Fruit fly (Drosophila melanogaster): Measurements from ENCODE around the gene Hakai.

The Hakai gene

dm6 chr2L:19533247-19533646, 49.0 kb downstream of the Hakai start, which contains the start of gene CG33116 (continued):
- TF ChIP-seq CG9932 (GFP tag; IDR thresholded peaks at IDR 0.05) (peak; percentile 85), sens (GFP tag) (peak; percentile 97), Elba2 (GFP tag; optimal IDR thresholded peaks at IDR 0.05) (peak; percentile 12), Usf (GFP tag; optimal IDR thresholded peaks at IDR 0.05) (peak; percentile 65), slp2 (GFP tag; optimal IDR thresholded peaks at IDR 0.05) (peak; percentile 73), CG7745 (tag; optimal IDR thresholded peaks at IDR 0.05) (peak; percentile 14), CG12236 (GFP tag; optimal IDR thresholded peaks at IDR 0.05) (peak; percentile 55), insv (GFP tag; optimal IDR thresholded peaks at IDR 0.05) (peak in 1 of 2 experiments; percentile 25), klu (GFP tag; IDR thresholded peaks at IDR 0.05) (peak; percentile 21; the same call in 1 of the 2 replicates), CG4424 (GFP tag; optimal IDR thresholded peaks at IDR 0.05) (peak; percentile 86), Ets65A (GFP tag) (peak; percentile 98), CG6813 (GFP tag; optimal IDR thresholded peaks at IDR 0.05) (peak; percentile 72), CG14965 (GFP tag; optimal IDR thresholded peaks at IDR 0.05; ENCODE audit: borderline replicate concordance) (peak; percentile 44), CG13123 (GFP tag; optimal IDR thresholded peaks at IDR 0.05) (peak; percentile 76), BtbVII (GFP tag; optimal IDR thresholded peaks at IDR 0.05) (peak; percentile 68), Deaf1 (tag; optimal IDR thresholded peaks at IDR 0.05) (peak; percentile 42), CG12104 (GFP tag; optimal IDR thresholded peaks at IDR 0.05) (peak; percentile 39), ssp (GFP tag; IDR thresholded peaks at IDR 0.05) (peak; percentile 47), dati (GFP tag; IDR thresholded peaks at IDR 0.05) (no peak), slou (GFP tag; optimal IDR thresholded peaks at IDR 0.05) (peak; percentile 77), fd96Cb (tag; optimal IDR thresholded peaks at IDR 0.05) (peak; percentile 72), crp (GFP tag; optimal IDR thresholded peaks at IDR 0.05) (peak in 1 of 2 experiments; percentile 77), CG14050 (GFP tag; IDR thresholded peaks at IDR 0.05) (peak; percentile 51), CG7987 (GFP tag; optimal IDR thresholded peaks at IDR 0.05) (peak; percentile 73), CG9609 (GFP tag; optimal IDR thresholded peaks at IDR 0.05) (peak; percentile 83), CG34376 (GFP tag; optimal IDR thresholded peaks at IDR 0.05) (peak; percentile 61), CG31441 (GFP tag; IDR thresholded peaks at IDR 0.05) (peak; percentile 85), ttk (GFP tag; IDR thresholded peaks at IDR 0.05) (peak; percentile 75), CG34422 (GFP tag; IDR thresholded peaks at IDR 0.05) (peak; percentile 95; the same call in 2 of the 3 replicates), HHEX (GFP tag; optimal IDR thresholded peaks at IDR 0.05) (peak; percentile 79), Gug (GFP tag; IDR thresholded peaks at IDR 0.05) (peak; percentile 72), CG1832 (GFP tag; optimal IDR thresholded peaks at IDR 0.05) (no peak), tup (GFP tag; optimal IDR thresholded peaks at IDR 0.05) (peak; percentile 66), CG30403 (GFP tag; optimal IDR thresholded peaks at IDR 0.05) (peak; percentile 87), CG6689 (GFP tag; IDR thresholded peaks at IDR 0.05) (peak; percentile 64), Scr (GFP tag; IDR thresholded peaks at IDR 0.05; ENCODE audit: partially characterized antibody) (peak; percentile 27; the same call in 1 of the 2 replicates), CG8290 (GFP tag; optimal IDR thresholded peaks at IDR 0.05) (peak; percentile 88), CG8290 (tag; optimal IDR thresholded peaks at IDR 0.05) (peak; percentile 42 to 93), Six4 (GFP tag; optimal IDR thresholded peaks at IDR 0.05) (peak; percentile 73), HLH54F (GFP tag; optimal IDR thresholded peaks at IDR 0.05) (peak; percentile 92), Stat92E (GFP tag; optimal IDR thresholded peaks at IDR 0.05) (peak in 1 of 3 experiments; percentile 18), dmrt99B (tag; optimal IDR thresholded peaks at IDR 0.05) (peak; percentile 86), CG1603 (tag; optimal IDR thresholded peaks at IDR 0.05) (peak; percentile 79), Jarid2 (GFP tag; optimal IDR thresholded peaks at IDR 0.05) (peak; percentile 40), disco-r (GFP tag; optimal IDR thresholded peaks at IDR 0.05) (peak; percentile 66), CG9797 (GFP tag; optimal IDR thresholded peaks at IDR 0.05) (peak; percentile 23), CG3995 (GFP tag; optimal IDR thresholded peaks at IDR 0.05) (peak; percentile 51), otp (GFP tag; IDR thresholded peaks at IDR 0.05) (peak; percentile 43; the same call in 2 of the 3 replicates), dmrt11E (tag; optimal IDR thresholded peaks at IDR 0.05) (peak; percentile 81), Doc2 (GFP tag; IDR thresholded peaks at IDR 0.05) (no peak), CG4617 (GFP tag; optimal IDR thresholded peaks at IDR 0.05; ENCODE audit: borderline replicate concordance) (peak; percentile 71)

Data from whole organism, embryonic.